Worm (Caenorhabditis elegans) whole organism, L4/young adult: ENCODE data around the gene C03H5.7.
A peak's percentile ranks its signal among the peaks of the same experiment; 100 is the strongest.

Experiments used
- W03F9.2 ChIP-seq: fragments of 150-350 bp; optimal IDR thresholded peaks from 2 replicates; lab custom pipeline; 2014; ENCODE audit warnings: missing biosample characterization, missing genetic modification characterization
- dao-5 ChIP-seq: sonication (generic microtip); optimal IDR thresholded peaks from 2 replicates; lab custom pipeline; 2016; ENCODE audit warnings: missing genotype, missing genetic modification characterization, moderate library complexity, missing compliant biosample characterization
- him-1 ChIP-seq: sonication (generic microtip); optimal IDR thresholded peaks from 2 replicates; lab custom pipeline; 2016; ENCODE audit warnings: missing genotype, missing genetic modification reagents, missing genetic modification characterization, missing compliant biosample characterization

Gene C03H5.7

DNA sequence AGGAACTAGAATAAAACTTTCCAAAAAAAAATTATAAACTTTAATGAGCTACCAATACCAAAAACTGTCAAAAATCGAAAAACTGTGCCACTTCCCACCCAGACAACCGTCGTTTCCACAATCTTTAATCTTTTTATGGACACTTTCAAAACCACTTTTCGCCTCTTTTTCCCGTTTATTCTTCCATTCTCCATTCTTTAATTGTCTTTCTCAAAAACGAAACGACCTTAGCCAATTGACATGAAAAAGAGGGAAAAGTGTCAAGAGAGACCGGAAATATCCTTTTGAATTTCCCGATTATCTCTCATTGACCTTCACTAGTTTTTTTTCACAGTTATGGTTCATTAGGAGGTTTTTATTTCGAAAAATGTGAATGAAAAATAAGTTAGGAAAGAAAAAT lies 8.5 kb upstream of the C03H5.7 start:
- TF ChIP-seq dao-5 (tag; lab: Kevin White, UChicago) = no peak
- no peak for TF ChIP-seq W03F9.2
- no peak for TF ChIP-seq him-1 (tag; lab: Kevin White, UChicago)

DNA sequence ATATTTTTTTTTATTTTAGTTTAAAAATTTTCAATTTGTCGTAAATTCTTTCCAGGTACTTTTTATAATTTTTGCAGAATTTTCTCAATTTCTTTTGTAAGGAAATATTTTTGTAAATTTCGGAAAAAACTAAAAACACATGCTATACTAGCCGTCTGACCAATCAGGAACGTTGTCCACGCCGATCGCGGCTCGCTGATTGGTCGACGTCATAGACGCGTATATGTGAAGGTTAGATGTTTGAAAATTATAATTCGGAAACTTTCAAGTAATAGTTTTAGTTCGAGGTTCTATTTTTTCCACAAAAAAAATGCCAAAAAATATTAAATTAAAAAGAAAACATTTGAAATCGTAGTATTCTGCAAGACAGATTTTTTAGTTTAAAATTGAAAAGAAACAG lies 7.8 kb upstream of the C03H5.7 start:
- TF ChIP-seq W03F9.2 (no peak), him-1 (tag; lab: Kevin White, UChicago) (no peak), dao-5 (tag; lab: Kevin White, UChicago) (no peak)

ce11 chrII:374950-375349 lies 5.1 kb upstream of the C03H5.7 start, which contains the start of gene C03H5.4:
C03H5.4 (plus strand) TSS chrII:375250.
- TF ChIP-seq W03F9.2 = no peak
- TF ChIP-seq him-1 (tag; lab: Kevin White, UChicago) = no peak
- TF ChIP-seq dao-5 (tag; lab: Kevin White, UChicago) = no peak

ce11 chrII:378351-378750 lies 1.7 kb upstream of the C03H5.7 start, which contains the start of gene C03H5.9:
C03H5.9 (plus strand) TSS chrII:378651.
- no peak for TF ChIP-seq dao-5 (tag; lab: Kevin White, UChicago)
- no peak for TF ChIP-seq him-1 (tag; lab: Kevin White, UChicago)
- no peak for TF ChIP-seq W03F9.2

ce11 chrII:385258-385657 lies 5.2 kb downstream of the C03H5.7 start, which contains the start of gene C03H5.5:
C03H5.5 (minus strand) TSS chrII:385358.
- no peak for TF ChIP-seq W03F9.2
- no peak for TF ChIP-seq dao-5 (tag; lab: Kevin White, UChicago)
- TF ChIP-seq him-1 (tag; lab: Kevin White, UChicago) = no peak

- TF ChIP-seq dao-5 (tag; lab: Kevin White, UChicago) = no peak
- TF ChIP-seq W03F9.2 = no peak
- no peak for TF ChIP-seq him-1 (tag; lab: Kevin White, UChicago)
Observed at ce11 chrII:385957-386356, 5.9 kb downstream of the C03H5.7 start, which contains the start of gene C03H5.3. C03H5.3 (plus strand) TSS chrII:386088.

ce11 chrII:387844-388355 lies 7.9 kb downstream of the C03H5.7 start:
- TF ChIP-seq him-1 (tag; lab: Kevin White, UChicago) (no peak), dao-5 (tag; lab: Kevin White, UChicago) (no peak), W03F9.2 (no peak)

ce11 chrII:388533-388932 lies 8.5 kb downstream of the C03H5.7 start, which contains the start of gene nstp-4:
nstp-4 (plus strand) TSS chrII:388833.
- TF ChIP-seq him-1 (tag; lab: Kevin White, UChicago) (no peak), W03F9.2 (no peak), dao-5 (tag; lab: Kevin White, UChicago) (no peak)

DNA sequence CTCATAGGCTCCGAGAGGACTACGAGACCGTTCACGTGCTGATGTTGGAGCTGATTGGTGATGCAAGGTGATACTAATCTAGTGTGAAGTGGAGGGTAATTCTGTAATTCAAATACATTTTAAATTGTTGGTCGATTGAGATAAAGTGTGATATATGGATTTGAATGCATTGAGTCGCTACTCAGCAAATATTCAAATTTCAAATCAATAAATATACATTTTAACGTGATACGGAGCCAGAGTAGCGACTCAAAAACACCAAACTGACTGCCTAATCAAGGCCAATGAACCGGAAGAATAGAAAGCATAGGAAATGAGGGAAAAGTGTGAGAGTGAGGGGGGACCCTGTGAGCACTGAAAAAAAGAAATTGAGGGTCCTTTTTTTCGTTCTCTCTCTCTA lies 19.3 kb downstream of the C03H5.7 start, which contains the start of gene C03H5.6:
Gene C03H5.6 (minus strand): TSS at position 101 of the 400 bp plus-strand sequence.
- no peak for TF ChIP-seq dao-5 (tag; lab: Kevin White, UChicago)
- TF ChIP-seq W03F9.2 = no peak
- no peak for TF ChIP-seq him-1 (tag; lab: Kevin White, UChicago)

ce11 chrII:400167-400566 lies 20.1 kb downstream of the C03H5.7 start:
- TF ChIP-seq dao-5 (tag; lab: Kevin White, UChicago) (no peak), him-1 (tag; lab: Kevin White, UChicago) (no peak), W03F9.2 (no peak)

- TF ChIP-seq him-1 (tag; lab: Kevin White, UChicago) = peak; percentile 27
- TF ChIP-seq dao-5 (tag; lab: Kevin White, UChicago) = no peak
Observed at ce11 chrII:401211-401610, 21.2 kb downstream of the C03H5.7 start.

DNA sequence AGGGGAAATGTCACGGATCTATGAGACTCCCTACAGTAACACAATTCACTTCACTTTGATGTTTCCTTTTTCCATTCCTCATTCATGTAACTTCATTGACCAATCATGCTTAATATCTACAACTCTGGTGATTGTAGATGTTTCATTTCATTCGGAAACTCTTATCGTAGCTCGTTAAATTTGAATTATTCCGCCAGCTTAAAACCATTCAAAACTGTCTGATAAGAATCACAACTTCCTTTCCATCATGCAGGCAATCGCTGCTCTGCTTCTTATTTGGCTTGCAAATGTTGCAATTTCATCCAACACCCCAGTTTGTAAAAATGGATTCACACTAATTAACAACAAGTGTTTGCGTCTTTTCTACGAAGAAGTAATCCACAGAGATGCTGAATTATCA lies 22.4 kb downstream of the C03H5.7 start, which contains the start of gene clec-10:
Gene clec-10 (plus strand): TSS at position 244 of the 400 bp plus-strand sequence.
- no peak for TF ChIP-seq him-1 (tag; lab: Kevin White, UChicago)

ce11 chrII:410832-411231 lies 30.8 kb downstream of the C03H5.7 start, which contains the start of the genes dnsn-1 and C24H12.4:
dnsn-1 (minus strand) TSS chrII:410932.
C24H12.4 (plus strand) TSS chrII:411222.
- TF ChIP-seq him-1 (tag; lab: Kevin White, UChicago) (peak; percentile 62), W03F9.2 (peak; percentile 92), dao-5 (tag; lab: Kevin White, UChicago) (no peak)

ce11 chrII:418782-419181 lies 38.7 kb downstream of the C03H5.7 start, which contains the start of gene C24H12.6:
C24H12.6 (minus strand) TSS chrII:418882.
- TF ChIP-seq dao-5 (tag; lab: Kevin White, UChicago) (no peak), him-1 (tag; lab: Kevin White, UChicago) (no peak), W03F9.2 (no peak)

- no peak for TF ChIP-seq W03F9.2
- TF ChIP-seq dao-5 (tag; lab: Kevin White, UChicago) = no peak
- no peak for TF ChIP-seq him-1 (tag; lab: Kevin White, UChicago)
Observed at ce11 chrII:423086-423485, 43.1 kb downstream of the C03H5.7 start, which contains the start of gene C24H12.8. C24H12.8 (minus strand) TSS chrII:423186.
